Worm (Caenorhabditis elegans): ENCODE measurements around the gene Y75B8A.19.

- TF ChIP-seq him-1 (tag; optimal IDR thresholded peaks at IDR 0.05) (no peak), dao-5 (tag; optimal IDR thresholded peaks at IDR 0.05) (no peak)
These were observed 44.0 kb downstream of the Y75B8A.19 start for ce11 chrIII:12270391-12270790.
